Worm (Caenorhabditis elegans) whole organism, mixed stage, embryonic: ENCODE measurements around the gene irld-49.

Experiments used
- elt-3 ChIP-seq: fragments of 150-350 bp; optimal IDR thresholded peaks from 2 replicates; lab custom pipeline; 2014; ENCODE audit warnings: missing biosample characterization, missing genetic modification characterization
- ham-2 ChIP-seq: fragments of 200-800 bp; sonication (Bioruptor generic); optimal IDR thresholded peaks from 2 replicates; lab custom pipeline; 2018; ENCODE audit warnings: mild to moderate bottlenecking, missing genetic modification characterization, missing compliant biosample characterization
- lin-13 ChIP-seq: fragments of 150-350 bp; optimal IDR thresholded peaks from 2 replicates; lab custom pipeline; 2014; ENCODE audit warnings: missing biosample characterization, missing genetic modification characterization
- nhr-237 ChIP-seq: fragments of 150-350 bp; optimal IDR thresholded peaks from 2 replicates; lab custom pipeline; 2014; ENCODE audit warnings: missing biosample characterization, missing genetic modification characterization
- sem-2 ChIP-seq: fragments of 200-800 bp; sonication (Bioruptor generic); optimal IDR thresholded peaks from 2 replicates; lab custom pipeline; 2018; ENCODE audit warnings: mild to moderate bottlenecking, missing genetic modification characterization, missing compliant biosample characterization
- snpc-4 ChIP-seq: fragments of 150-350 bp; optimal IDR thresholded peaks from 2 replicates; lab custom pipeline; 2014; ENCODE audit warnings: missing biosample characterization, missing genetic modification characterization
- unc-39 ChIP-seq: fragments of 150-350 bp; optimal IDR thresholded peaks from 2 replicates; lab custom pipeline; 2014; ENCODE audit warnings: missing biosample characterization, missing genetic modification characterization
- unc-62 ChIP-seq: fragments of 150-350 bp; optimal IDR thresholded peaks from 2 replicates; lab custom pipeline; 2014; ENCODE audit warnings: missing biosample characterization, missing genetic modification reagents, missing genetic modification characterization
- ztf-11 ChIP-seq: fragments of 150-350 bp; optimal IDR thresholded peaks from 2 replicates; lab custom pipeline; 2014; ENCODE audit warnings: missing biosample characterization, missing genetic modification characterization

ce11 chrII:2987122-2987556 lies 43.2 kb downstream of the irld-49 start:
- TF ChIP-seq nhr-237 (tag; lab: Kevin White, UChicago): no peak
- no peak for TF ChIP-seq unc-62 (GFP tag; lab: Kevin White, UChicago)
- TF ChIP-seq unc-39: no peak
- TF ChIP-seq sem-2 (GFP tag; lab: Kevin White, UChicago): no peak
- TF ChIP-seq ztf-11 (tag; lab: Kevin White, UChicago): no peak
- no peak for TF ChIP-seq snpc-4 (tag; lab: Kevin White, UChicago)
- no peak for TF ChIP-seq ham-2
- TF ChIP-seq elt-3: no peak
- no peak for TF ChIP-seq lin-13 (tag; lab: Kevin White, UChicago)
